Worm (Caenorhabditis elegans) whole organism, L2 larva: ENCODE measurements around the gene ZK666.14.

Experiments
- C34F6.9 ChIP-seq: fragments of 150-350 bp; optimal IDR thresholded peaks from 2 replicates; lab custom pipeline; 2014; ENCODE audit warnings: missing biosample characterization, missing genetic modification characterization
- F13H6.1 ChIP-seq: sonication (generic microtip); optimal IDR thresholded peaks from 2 replicates; lab custom pipeline; 2016; ENCODE audit warnings: missing genetic modification characterization, missing compliant biosample characterization
- R02D3.7 ChIP-seq: fragments of 150-350 bp; optimal IDR thresholded peaks from 2 replicates; lab custom pipeline; 2014; ENCODE audit warnings: missing biosample characterization, missing genetic modification characterization
- Y55F3AM.14 ChIP-seq: fragments of 200-800 bp; sonication (Bioruptor generic); optimal IDR thresholded peaks from 2 replicates; lab custom pipeline; 2018; ENCODE audit warnings: mild to moderate bottlenecking, missing genetic modification characterization, missing compliant biosample characterization
- ZK546.5 ChIP-seq: sonication (generic microtip); optimal IDR thresholded peaks from 2 replicates; lab custom pipeline; 2017; ENCODE audit warnings: missing biosample characterization, missing genetic modification characterization
- ama-1 ChIP-seq: fragments of 150-350 bp; optimal IDR thresholded peaks from 2 replicates; lab custom pipeline; 2018; ENCODE audit warnings: inconsistent platforms
- blmp-1 ChIP-seq: sonication (generic microtip); optimal IDR thresholded peaks from 2 replicates; lab custom pipeline; 2017; ENCODE audit warnings: missing genetic modification characterization, mild to moderate bottlenecking, missing compliant biosample characterization, antibody characterized with exemption, moderate library complexity; ENCODE audit not compliant: insufficient read depth
- ceh-82 ChIP-seq: fragments of 150-350 bp; optimal IDR thresholded peaks from 2 replicates; lab custom pipeline; 2014; ENCODE audit warnings: missing biosample characterization, missing genetic modification characterization
- crh-2 ChIP-seq: sonication (generic microtip); optimal IDR thresholded peaks from 2 replicates; lab custom pipeline; 2017; ENCODE audit warnings: missing biosample characterization, missing genetic modification characterization
- egl-27 ChIP-seq: sonication (generic microtip); optimal IDR thresholded peaks from 3 replicates; lab custom pipeline; 2017; ENCODE audit warnings: missing biosample characterization, missing genetic modification reagents, missing genetic modification characterization
- elt-1 ChIP-seq: fragments of 150-350 bp; optimal IDR thresholded peaks from 2 replicates; lab custom pipeline; 2014; ENCODE audit warnings: missing biosample characterization, missing genetic modification characterization
- elt-3 ChIP-seq: sonication (generic microtip); optimal IDR thresholded peaks from 2 replicates; lab custom pipeline; 2017; ENCODE audit warnings: missing biosample characterization, missing genetic modification characterization
- fos-1 ChIP-seq: fragments of 150-350 bp; optimal IDR thresholded peaks from 2 replicates; lab custom pipeline; 2014; ENCODE audit warnings: missing biosample characterization, missing genetic modification characterization
- gmeb-1 ChIP-seq: fragments of 150-350 bp; optimal IDR thresholded peaks from 2 replicates; lab custom pipeline; 2014; ENCODE audit warnings: missing biosample characterization, missing genetic modification characterization
- lin-13 ChIP-seq: fragments of 150-350 bp; optimal IDR thresholded peaks from 2 replicates; lab custom pipeline; 2014; ENCODE audit warnings: missing biosample characterization, missing genetic modification reagents, missing genetic modification characterization
- lin-39 ChIP-seq: fragments of 150-350 bp; optimal IDR thresholded peaks from 2 replicates; lab custom pipeline; 2014; ENCODE audit warnings: missing biosample characterization, missing genetic modification reagents, missing genetic modification characterization
- lsy-2 ChIP-seq, 2 experiments: fragments of 150-350 bp in 1 of 2; sonication (generic microtip) in 1 of 2; optimal IDR thresholded peaks; 2 replicates each; lab custom pipeline; 2014 to 2017; ENCODE audit warnings: missing biosample characterization in 2 of 2, missing genetic modification characterization in 2 of 2
- nhr-10 ChIP-seq: sonication (generic microtip); optimal IDR thresholded peaks from 2 replicates; lab custom pipeline; 2017; ENCODE audit warnings: missing biosample characterization, missing genetic modification characterization
- nhr-11 ChIP-seq: fragments of 150-350 bp; optimal IDR thresholded peaks from 2 replicates; lab custom pipeline; 2014; ENCODE audit warnings: missing biosample characterization, missing genetic modification characterization
- nhr-12 ChIP-seq: fragments of 150-350 bp; optimal IDR thresholded peaks from 2 replicates; lab custom pipeline; 2014; ENCODE audit warnings: missing biosample characterization, missing genetic modification characterization
- nhr-21 ChIP-seq: fragments of 150-350 bp; optimal IDR thresholded peaks from 2 replicates; lab custom pipeline; 2014; ENCODE audit warnings: missing biosample characterization, missing genetic modification characterization
- nhr-23 ChIP-seq: fragments of 150-350 bp; optimal IDR thresholded peaks from 2 replicates; lab custom pipeline; 2014; ENCODE audit warnings: missing biosample characterization, missing genetic modification reagents, missing genetic modification characterization
- nhr-25 ChIP-seq: fragments of 150-350 bp; sonication (generic microtip); optimal IDR thresholded peaks from 3 replicates; lab custom pipeline; 2014; ENCODE audit warnings: missing biosample characterization, missing genetic modification characterization
- nhr-6 ChIP-seq: fragments of 150-350 bp; optimal IDR thresholded peaks from 2 replicates; lab custom pipeline; 2014; ENCODE audit warnings: missing biosample characterization, missing genetic modification characterization
- peb-1 ChIP-seq: fragments of 150-350 bp; optimal IDR thresholded peaks from 2 replicates; lab custom pipeline; 2014; ENCODE audit warnings: missing biosample characterization, missing genetic modification characterization
- sem-4 ChIP-seq: fragments of 150-350 bp; optimal IDR thresholded peaks from 2 replicates; lab custom pipeline; 2014; ENCODE audit warnings: missing biosample characterization, missing genetic modification reagents, missing genetic modification characterization
- sma-3 ChIP-seq: sonication (generic microtip); optimal IDR thresholded peaks from 2 replicates; lab custom pipeline; 2016; ENCODE audit warnings: missing genetic modification reagents, missing genetic modification characterization, missing compliant biosample characterization
- snpc-4 ChIP-seq: fragments of 150-350 bp; optimal IDR thresholded peaks from 2 replicates; lab custom pipeline; 2014; ENCODE audit warnings: missing biosample characterization, missing genetic modification characterization
- unc-55 ChIP-seq: fragments of 150-350 bp; sonication (generic microtip); optimal IDR thresholded peaks from 3 replicates; lab custom pipeline; 2014; ENCODE audit warnings: missing biosample characterization, missing genetic modification reagents, missing genetic modification characterization
- zag-1 ChIP-seq: fragments of 150-350 bp; optimal IDR thresholded peaks from 2 replicates; lab custom pipeline; 2014; ENCODE audit warnings: missing biosample characterization, missing genetic modification characterization
- ztf-1 ChIP-seq: fragments of 200-800 bp; sonication (Bioruptor generic); conservative IDR thresholded peaks from 2 replicates; pipeline ENCODE4 v1.3.6; 2022; ENCODE audit warnings: missing genetic modification characterization, missing compliant biosample characterization
- ztf-4 ChIP-seq: fragments of 150-350 bp; optimal IDR thresholded peaks from 2 replicates; lab custom pipeline; 2014; ENCODE audit warnings: missing biosample characterization, missing genetic modification characterization

Gene ZK666.14

ce11 chrII:10523031-10523430 is 28.5 kb downstream of the ZK666.14 start:
- TF ChIP-seq nhr-12 (tag; lab: Kevin White, UChicago) = no peak
- TF ChIP-seq blmp-1 (tag; lab: Kevin White, UChicago) = peak; percentile 57

- TF ChIP-seq fos-1 (tag; lab: Kevin White, UChicago) (no peak), nhr-10 (tag; lab: Kevin White, UChicago) (no peak), gmeb-1 (no peak), F13H6.1 (tag; lab: Kevin White, UChicago) (no peak), elt-3 (tag; lab: Kevin White, UChicago) (no peak), egl-27 (tag; lab: Kevin White, UChicago) (no peak), ZK546.5 (tag; lab: Kevin White, UChicago) (no peak), nhr-21 (tag; lab: Kevin White, UChicago) (no peak)
Measured at ce11 chrII:10523583-10523982, 29.0 kb downstream of the ZK666.14 start, which contains the start of gene F59B10.5. TSS of gene F59B10.5 (minus strand) at chrII:10523683.

- no peak for TF ChIP-seq R02D3.7 (tag; lab: Kevin White, UChicago)
- no peak for TF ChIP-seq crh-2
- TF ChIP-seq C34F6.9 (tag; lab: Kevin White, UChicago) = no peak
- no peak for TF ChIP-seq ztf-4
- TF ChIP-seq elt-3 (tag; lab: Kevin White, UChicago) = no peak
- TF ChIP-seq ZK546.5 (tag; lab: Kevin White, UChicago) = no peak
- no peak for TF ChIP-seq ama-1 (lab: Kevin White, UChicago)
- TF ChIP-seq snpc-4 (tag; lab: Kevin White, UChicago) = no peak
- TF ChIP-seq sma-3 = no peak
- no peak for TF ChIP-seq ceh-82
- TF ChIP-seq nhr-6 (tag; lab: Kevin White, UChicago) = no peak
- no peak for TF ChIP-seq nhr-25
Measured at ce11 chrII:10524374-10524773, 29.8 kb downstream of the ZK666.14 start, which contains the start of gene F59B10.6. TSS of gene F59B10.6 (minus strand) at chrII:10524474.

- TF ChIP-seq blmp-1 (tag; lab: Kevin White, UChicago) (no peak), nhr-23 (tag; lab: Kevin White, UChicago) (no peak), crh-2 (peak; percentile 17), nhr-25 (peak; percentile 23)
Measured at ce11 chrII:10525134-10525533, 30.6 kb downstream of the ZK666.14 start.

- TF ChIP-seq ztf-1 (GFP tag; lab: Robert Waterston, UW) (no peak), nhr-11 (peak; percentile 60), nhr-21 (tag; lab: Kevin White, UChicago) (no peak), unc-55 (peak; percentile 27), elt-3 (tag; lab: Kevin White, UChicago) (no peak), zag-1 (tag; lab: Kevin White, UChicago) (peak; percentile 83), elt-1 (tag; lab: Kevin White, UChicago) (no peak), fos-1 (tag; lab: Kevin White, UChicago) (peak; percentile 45), lsy-2 (tag; optimal IDR thresholded peaks at IDR 0.05; lab: Kevin White, UChicago) (peak in 1 of 2 experiments; percentile 34), F13H6.1 (tag; lab: Kevin White, UChicago) (peak; percentile 72)
Measured at ce11 chrII:10527649-10528134, 33.1 kb downstream of the ZK666.14 start, which contains the start of gene mab-10. TSS of gene mab-10 (plus strand) at chrII:10528084.

ce11 chrII:10529218-10529751 is 34.7 kb downstream of the ZK666.14 start:
- no peak for TF ChIP-seq egl-27 (tag; lab: Kevin White, UChicago)
- TF ChIP-seq sem-4 (tag; lab: Kevin White, UChicago) = peak; percentile 42
- no peak for TF ChIP-seq nhr-12 (tag; lab: Kevin White, UChicago)
- TF ChIP-seq crh-2 = no peak
- TF ChIP-seq lin-13 (GFP tag; lab: Kevin White, UChicago) = no peak
- TF ChIP-seq, all 48 proteins: peak for 1

ce11 chrII:10530907-10531306 is 36.3 kb downstream of the ZK666.14 start:
- TF ChIP-seq Y55F3AM.14 (GFP tag; lab: Kevin White, UChicago) = no peak
- no peak for TF ChIP-seq sem-4 (tag; lab: Kevin White, UChicago)
- no peak for TF ChIP-seq nhr-6 (tag; lab: Kevin White, UChicago)
- no peak for TF ChIP-seq lsy-2 (tag; optimal IDR thresholded peaks at IDR 0.05; lab: Kevin White, UChicago)
- TF ChIP-seq lin-13 (GFP tag; lab: Kevin White, UChicago) = no peak
- TF ChIP-seq ztf-4 = no peak
- TF ChIP-seq lin-39 = no peak
- TF ChIP-seq blmp-1 (tag; lab: Kevin White, UChicago) = no peak
- TF ChIP-seq peb-1 (tag; lab: Kevin White, UChicago) = no peak
- TF ChIP-seq nhr-10 (tag; lab: Kevin White, UChicago) = no peak
